Worm (Caenorhabditis elegans) whole organism, L1 larva: ENCODE data around the gene let-716.

Source experiments
- C04F5.9 ChIP-seq: sonication (generic microtip); optimal IDR thresholded peaks from 2 replicates; lab custom pipeline; 2016; ENCODE audit warnings: missing genetic modification characterization, missing compliant biosample characterization
- C16A3.4 ChIP-seq: fragments of 150-350 bp; optimal IDR thresholded peaks from 2 replicates; lab custom pipeline; 2014; ENCODE audit warnings: missing biosample characterization, missing genetic modification characterization
- Y116A8C.19 ChIP-seq: sonication (generic microtip); optimal IDR thresholded peaks from 2 replicates; lab custom pipeline; 2016; ENCODE audit warnings: missing compliant biosample characterization, missing genetic modification characterization, borderline replicate concordance
- aly-2 ChIP-seq: fragments of 150-350 bp; optimal IDR thresholded peaks from 2 replicates; lab custom pipeline; 2014; ENCODE audit warnings: missing biosample characterization, missing genetic modification characterization
- blmp-1 ChIP-seq: fragments of 150-350 bp; optimal IDR thresholded peaks from 2 replicates; lab custom pipeline; 2014; ENCODE audit warnings: missing biosample characterization, missing genetic modification characterization
- ceh-63 ChIP-seq: fragments of 200-800 bp; sonication (Bioruptor generic); optimal IDR thresholded peaks from 2 replicates; lab custom pipeline; 2018; ENCODE audit warnings: mild to moderate bottlenecking, missing genetic modification characterization, missing compliant biosample characterization
- ceh-88 ChIP-seq: fragments of 200-800 bp; sonication (Bioruptor generic); IDR thresholded peaks from 2 replicates; pipeline ENCODE4 v1.3.6; 2022; ENCODE audit warnings: missing genetic modification characterization, missing compliant biosample characterization
- ces-1 ChIP-seq: fragments of 150-350 bp; optimal IDR thresholded peaks from 2 replicates; lab custom pipeline; 2014; ENCODE audit warnings: missing biosample characterization, missing genetic modification reagents, missing genetic modification characterization
- dsc-1 ChIP-seq: sonication (generic microtip); optimal IDR thresholded peaks from 2 replicates; lab custom pipeline; 2016; ENCODE audit warnings: mild to moderate bottlenecking, missing genetic modification characterization, missing compliant biosample characterization
- egl-27 ChIP-seq, 2 experiments: fragments of 150-350 bp in 1 of 2; sonication (generic microtip); optimal IDR thresholded peaks; 3 replicates each; lab custom pipeline; 2017 to 2018; ENCODE audit warnings: missing biosample characterization in 2 of 2, missing genetic modification characterization in 2 of 2, missing genetic modification reagents in 2 of 2
- elt-3 ChIP-seq, 6 experiments: fragments of 150-350 bp in 1 of 6; sonication (generic microtip); optimal IDR thresholded peaks; 2 replicates each; lab custom pipeline; 2017 to 2018; ENCODE audit warnings: missing biosample characterization in 6 of 6, missing genetic modification characterization in 6 of 6, inconsistent platforms in 1 of 6
- ets-5 ChIP-seq: fragments of 200-800 bp; sonication (Bioruptor generic); IDR thresholded peaks from 2 replicates; pipeline ENCODE4 v1.3.6; 2022; ENCODE audit warnings: missing genetic modification characterization, missing compliant biosample characterization
- fkh-10 ChIP-seq: sonication (generic microtip); optimal IDR thresholded peaks from 2 replicates; lab custom pipeline; 2017; ENCODE audit warnings: missing biosample characterization, missing genetic modification reagents, missing genetic modification characterization
- fos-1 ChIP-seq: fragments of 150-350 bp; optimal IDR thresholded peaks from 2 replicates; lab custom pipeline; 2014; ENCODE audit warnings: missing biosample characterization, missing genetic modification characterization
- grh-1 ChIP-seq: fragments of 200-800 bp; sonication (Bioruptor generic); IDR thresholded peaks from 2 replicates; pipeline ENCODE4 v1.3.6; 2022; ENCODE audit warnings: missing genetic modification reagents, missing genetic modification characterization, missing compliant biosample characterization
- hlh-17 ChIP-seq: fragments of 200-800 bp; sonication (Bioruptor generic); optimal IDR thresholded peaks from 2 replicates; lab custom pipeline; 2018; ENCODE audit warnings: missing genetic modification characterization, mild to moderate bottlenecking, missing compliant biosample characterization, moderate library complexity, borderline replicate concordance
- hlh-4 ChIP-seq: sonication (generic microtip); optimal IDR thresholded peaks from 2 replicates; lab custom pipeline; 2016; ENCODE audit warnings: mild to moderate bottlenecking, missing genetic modification characterization, missing compliant biosample characterization
- hpl-2 ChIP-seq: fragments of 150-350 bp; optimal IDR thresholded peaks from 2 replicates; lab custom pipeline; 2014; ENCODE audit warnings: missing biosample characterization, missing genetic modification reagents, missing genetic modification characterization
- lin-13 ChIP-seq: fragments of 150-350 bp; optimal IDR thresholded peaks from 2 replicates; lab custom pipeline; 2014; ENCODE audit warnings: missing biosample characterization, missing genetic modification reagents, missing genetic modification characterization
- lin-14 ChIP-seq: fragments of 200-800 bp; sonication (Bioruptor generic); optimal IDR thresholded peaks from 2 replicates; lab custom pipeline; 2018; ENCODE audit warnings: mild to moderate bottlenecking, missing genetic modification characterization, moderate library complexity, missing compliant biosample characterization
- lin-15B ChIP-seq: fragments of 150-350 bp; sonication (generic microtip); optimal IDR thresholded peaks from 3 replicates; lab custom pipeline; 2014; ENCODE audit warnings: missing biosample characterization, missing genetic modification characterization
- lin-39 ChIP-seq: fragments of 150-350 bp; optimal IDR thresholded peaks from 2 replicates; lab custom pipeline; 2014; ENCODE audit warnings: missing biosample characterization, missing genetic modification reagents, missing genetic modification characterization
- lir-3 ChIP-seq: sonication (generic microtip); optimal IDR thresholded peaks from 2 replicates; lab custom pipeline; 2016; ENCODE audit warnings: mild to moderate bottlenecking, missing genetic modification characterization, moderate library complexity, missing compliant biosample characterization; ENCODE audit not compliant: poor library complexity
- lsy-2 ChIP-seq, 2 experiments: fragments of 150-350 bp; optimal IDR thresholded peaks; 2 replicates each; lab custom pipeline; 2014; ENCODE audit warnings: missing biosample characterization in 2 of 2, missing genetic modification characterization in 2 of 2
- mdl-1 ChIP-seq, 2 experiments: fragments of 150-350 bp; optimal IDR thresholded peaks; 2 replicates each; lab custom pipeline; 2014 to 2017; ENCODE audit warnings: missing biosample characterization in 2 of 2, missing genetic modification characterization in 2 of 2, inconsistent platforms in 1 of 2
- mef-2 ChIP-seq: fragments of 150-350 bp; optimal IDR thresholded peaks from 2 replicates; lab custom pipeline; 2014; ENCODE audit warnings: missing biosample characterization, missing genetic modification characterization
- mep-1 ChIP-seq: fragments of 150-350 bp; optimal IDR thresholded peaks from 2 replicates; lab custom pipeline; 2014; ENCODE audit warnings: missing biosample characterization, missing genetic modification characterization
- nhr-19 ChIP-seq: fragments of 200-800 bp; sonication (Bioruptor generic); conservative IDR thresholded peaks from 2 replicates; pipeline ENCODE4 v1.3.6; 2022; ENCODE audit warnings: missing genetic modification characterization, missing compliant biosample characterization
- nhr-20 ChIP-seq: sonication (generic microtip); optimal IDR thresholded peaks from 2 replicates; lab custom pipeline; 2016; ENCODE audit warnings: mild to moderate bottlenecking, missing genetic modification characterization, missing compliant biosample characterization
- nhr-28 ChIP-seq: fragments of 150-350 bp; optimal IDR thresholded peaks from 2 replicates; lab custom pipeline; 2014; ENCODE audit warnings: missing biosample characterization, missing genetic modification characterization
- nhr-47 ChIP-seq: sonication (generic microtip); optimal IDR thresholded peaks from 2 replicates; lab custom pipeline; 2016; ENCODE audit warnings: mild to moderate bottlenecking, missing genetic modification characterization, moderate library complexity, missing compliant biosample characterization
- nhr-71 ChIP-seq: sonication (generic microtip); optimal IDR thresholded peaks from 2 replicates; lab custom pipeline; 2016; ENCODE audit warnings: mild to moderate bottlenecking, missing genetic modification characterization, moderate library complexity, missing compliant biosample characterization
- nhr-77 ChIP-seq: fragments of 150-350 bp; optimal IDR thresholded peaks from 2 replicates; lab custom pipeline; 2014; ENCODE audit warnings: missing biosample characterization, missing genetic modification characterization
- nhr-84 ChIP-seq: sonication (generic microtip); optimal IDR thresholded peaks from 2 replicates; lab custom pipeline; 2017; ENCODE audit warnings: missing biosample characterization, missing genetic modification characterization
- nhr-85 ChIP-seq: sonication (generic microtip); peaks from one replicate; lab custom pipeline; 2016; ENCODE audit warnings: missing genetic modification characterization, inconsistent platforms, missing compliant biosample characterization
- pag-3 ChIP-seq: sonication (generic microtip); optimal IDR thresholded peaks from 2 replicates; lab custom pipeline; 2017; ENCODE audit warnings: missing genetic modification characterization, mild to moderate bottlenecking, missing compliant biosample characterization, antibody characterized with exemption, borderline replicate concordance; ENCODE audit not compliant: insufficient read depth
- rnt-1 ChIP-seq: sonication (generic microtip); optimal IDR thresholded peaks from 2 replicates; lab custom pipeline; 2016; ENCODE audit warnings: mild to moderate bottlenecking, missing genetic modification characterization, moderate library complexity, missing compliant biosample characterization
- skn-1 ChIP-seq: fragments of 150-350 bp; optimal IDR thresholded peaks from 2 replicates; lab custom pipeline; 2014; ENCODE audit warnings: missing biosample characterization, missing genetic modification characterization
- snu-23 ChIP-seq: sonication (generic microtip); optimal IDR thresholded peaks from 2 replicates; lab custom pipeline; 2016; ENCODE audit warnings: missing genetic modification characterization, missing compliant biosample characterization
- sup-37 ChIP-seq: fragments of 200-800 bp; sonication (Bioruptor generic); optimal IDR thresholded peaks from 2 replicates; lab custom pipeline; 2018; ENCODE audit warnings: mild to moderate bottlenecking, missing genetic modification characterization, missing compliant biosample characterization
- tbx-2 ChIP-seq: sonication (generic microtip); optimal IDR thresholded peaks from 2 replicates; lab custom pipeline; 2016; ENCODE audit warnings: missing genetic modification characterization, missing compliant biosample characterization
- unc-130 ChIP-seq: fragments of 150-350 bp; optimal IDR thresholded peaks from 2 replicates; lab custom pipeline; 2017; ENCODE audit warnings: missing biosample characterization, missing genetic modification characterization, inconsistent platforms
- unc-98 ChIP-seq: fragments of 200-800 bp; sonication (Bioruptor generic); IDR thresholded peaks from 2 replicates; pipeline ENCODE4 v1.3.6; 2022; ENCODE audit warnings: missing genetic modification characterization, missing compliant biosample characterization
- ztf-4 ChIP-seq: fragments of 150-350 bp; optimal IDR thresholded peaks from 2 replicates; lab custom pipeline; 2014; ENCODE audit warnings: missing biosample characterization, missing genetic modification characterization

The let-716 gene

DNA sequence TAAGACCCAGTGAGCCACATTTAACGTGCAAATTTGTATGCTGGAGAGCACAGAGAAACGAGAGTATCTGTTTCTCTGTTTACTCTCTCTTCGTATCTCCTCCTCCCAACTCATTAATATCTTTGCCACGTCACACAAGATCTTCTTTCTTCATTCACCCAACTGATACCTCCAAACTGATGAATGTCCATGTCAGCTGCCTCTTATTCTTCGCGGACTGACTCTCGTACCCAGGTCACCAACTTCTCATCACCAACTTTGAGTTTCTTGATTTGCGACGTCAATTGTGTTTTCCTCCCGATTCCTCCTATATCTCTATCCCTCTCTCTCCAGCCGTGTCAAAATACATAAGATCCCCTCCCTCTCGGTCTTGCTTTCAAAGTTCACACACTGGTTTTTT is 19.0 kb downstream of the let-716 start (continued):
- peak; percentile 91 for TF ChIP-seq nhr-71 (tag; lab: Kevin White, UChicago)
- TF ChIP-seq unc-98 (GFP tag; lab: Robert Waterston, UW), result no peak; the same call in 1 of the 2 replicates
- TF ChIP-seq lsy-2 (tag; optimal IDR thresholded peaks at IDR 0.05; lab: Kevin White, UChicago), result peak; percentile 22 to 51
- no peak for TF ChIP-seq ceh-63 (GFP tag; lab: Kevin White, UChicago)
- TF ChIP-seq mef-2 (tag; lab: Kevin White, UChicago), result no peak
- TF ChIP-seq rnt-1 (tag; lab: Kevin White, UChicago), result peak; percentile 86
- TF ChIP-seq nhr-28 (tag; lab: Kevin White, UChicago), result no peak
- TF ChIP-seq aly-2, result no peak
- TF ChIP-seq ztf-4 (tag; lab: Kevin White, UChicago), result no peak
- no peak for TF ChIP-seq nhr-85 (tag; lab: Kevin White, UChicago)
- peak; percentile 54 for TF ChIP-seq tbx-2
- TF ChIP-seq nhr-77 (tag; lab: Kevin White, UChicago), result no peak
- no peak for TF ChIP-seq fos-1 (tag; lab: Kevin White, UChicago)
- no peak for TF ChIP-seq hlh-17 (GFP tag; lab: Kevin White, UChicago)
- peak; percentile 60 for TF ChIP-seq lin-13 (GFP tag; lab: Kevin White, UChicago)
- no peak for TF ChIP-seq pag-3
- peak; percentile 32 for TF ChIP-seq nhr-47

DNA sequence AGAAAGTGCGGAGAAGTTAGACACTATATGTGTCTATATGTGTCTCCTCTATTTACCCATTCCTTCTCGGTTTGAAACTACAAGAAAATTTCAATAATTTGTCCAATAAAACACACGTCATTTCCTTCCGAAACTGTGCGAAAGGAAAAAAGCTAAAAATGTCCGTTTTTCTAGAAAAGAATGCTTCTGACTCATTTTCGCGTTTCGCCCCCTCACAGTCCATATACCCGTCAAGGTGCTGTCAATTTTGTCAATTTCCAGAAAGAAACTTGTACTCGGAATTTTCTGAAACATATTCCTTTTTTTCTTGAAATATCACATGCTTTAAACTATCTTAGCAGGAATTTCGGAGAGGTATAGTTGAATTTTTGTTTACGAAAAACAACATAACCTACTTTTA is 19.5 kb downstream of the let-716 start:
- TF ChIP-seq egl-27 (tag; optimal IDR thresholded peaks at IDR 0.05; lab: Kevin White, UChicago) (no peak), unc-130 (tag; lab: Kevin White, UChicago) (no peak), lin-39 (no peak), fkh-10 (GFP tag; lab: Kevin White, UChicago) (no peak), nhr-84 (tag; lab: Kevin White, UChicago) (no peak), mdl-1 (tag; optimal IDR thresholded peaks at IDR 0.05; lab: Kevin White, UChicago) (no peak), dsc-1 (no peak), Y116A8C.19 (no peak), ceh-88 (no peak), hpl-2 (GFP tag; lab: Kevin White, UChicago) (no peak), hlh-4 (tag; lab: Kevin White, UChicago) (no peak), blmp-1 (tag; lab: Kevin White, UChicago) (no peak), ces-1 (GFP tag; lab: Kevin White, UChicago) (no peak), ets-5 (no peak)

DNA sequence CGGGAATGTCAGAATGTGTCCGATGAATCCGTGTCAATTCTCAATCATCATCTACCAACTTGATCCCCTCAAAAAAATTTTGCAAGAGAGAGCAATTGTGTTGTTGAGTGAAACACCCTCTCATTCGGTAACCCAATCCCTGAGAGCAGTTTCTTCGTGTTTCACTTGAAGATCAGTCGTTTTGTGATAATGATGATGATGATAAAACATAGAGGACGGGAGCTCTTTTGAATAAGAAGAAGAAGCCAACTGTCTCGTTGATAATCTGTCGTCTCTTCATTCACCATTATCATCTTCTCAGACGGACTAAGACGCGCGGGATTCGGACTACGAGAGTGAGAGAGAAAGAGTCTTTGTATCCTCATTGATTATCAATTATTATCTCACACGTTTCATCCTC is 21.8 kb downstream of the let-716 start:
- no peak for TF ChIP-seq Y116A8C.19
- peak; percentile 43 to 57 for TF ChIP-seq lsy-2 (tag; optimal IDR thresholded peaks at IDR 0.05; lab: Kevin White, UChicago)
- peak; percentile 65 for TF ChIP-seq rnt-1 (tag; lab: Kevin White, UChicago)
- peak; percentile 39 for TF ChIP-seq nhr-19 (GFP tag; lab: Robert Waterston, UW)
- TF ChIP-seq nhr-20 (tag; lab: Kevin White, UChicago), result peak; percentile 30
- peak; percentile 29 for TF ChIP-seq skn-1
- no peak for TF ChIP-seq tbx-2
- TF ChIP-seq ztf-4 (tag; lab: Kevin White, UChicago), result peak; percentile 36
- TF ChIP-seq ceh-63 (GFP tag; lab: Kevin White, UChicago), result no peak
- TF ChIP-seq nhr-71 (tag; lab: Kevin White, UChicago), result peak; percentile 80
- TF ChIP-seq C04F5.9 (tag; lab: Kevin White, UChicago), result no peak
- TF ChIP-seq snu-23 (GFP tag; lab: Kevin White, UChicago), result peak; percentile 63
- peak; percentile 4 for TF ChIP-seq lir-3
- TF ChIP-seq elt-3 (tag; optimal IDR thresholded peaks at IDR 0.05; lab: Kevin White, UChicago), result no peak
- TF ChIP-seq C16A3.4 (tag; lab: Kevin White, UChicago), result peak; percentile 4
- no peak for TF ChIP-seq grh-1 (GFP tag; lab: Robert Waterston, UW)
- peak; percentile 10 for TF ChIP-seq mep-1 (tag; lab: Kevin White, UChicago)
- no peak for TF ChIP-seq lin-15B (tag; lab: Kevin White, UChicago)
- peak; percentile 71 for TF ChIP-seq lin-14 (GFP tag; lab: Kevin White, UChicago)
- TF ChIP-seq sup-37 (GFP tag; lab: Kevin White, UChicago), result no peak
